Fruit fly (Drosophila melanogaster) whole organism, pupa: Measurements from ENCODE around the gene CG32219.

Source experiments
- CG34367 ChIP-seq: fragments of 200-800 bp; sonication (Bioruptor generic); optimal IDR thresholded peaks from 2 replicates; lab custom pipeline; 2018; ENCODE audit warnings: missing biosample characterization, mild to moderate bottlenecking, missing genetic modification characterization
- D1 ChIP-seq: fragments of 200-800 bp; sonication (Bioruptor generic); optimal IDR thresholded peaks from 2 replicates; lab custom pipeline; 2018; ENCODE audit warnings: missing biosample characterization, mild to moderate bottlenecking, missing genetic modification characterization, moderate library complexity

dm6 chr3L:19906780-19907705 is 43.9 kb downstream of the CG32219 start:
- TF ChIP-seq D1 (tag; lab: Kevin White, UChicago) (no peak), CG34367 (no peak)
